Fruit fly (Drosophila melanogaster): Measurements from ENCODE around the gene Mipp1.

dm6 chr3L:16586989-16587388 is 13.9 kb upstream of the Mipp1 start, which contains the start of the genes Syx8 and CG32163:
- TF ChIP-seq Oli (tag; optimal IDR thresholded peaks at IDR 0.05) (no peak), cas (GFP tag; IDR thresholded peaks at IDR 0.05) (no peak)
